Worm (Caenorhabditis elegans): Measurements from ENCODE around the gene clec-208.

The clec-208 gene

ce11 chrV:2097653-2098052, at the start of gene clec-208:
Gene clec-208, plus strand, starts transcription at chrV:2097953.
- TF ChIP-seq hmg-20 (GFP tag; IDR thresholded peaks at IDR 0.05) (no peak), B0035.1 (tag; optimal IDR thresholded peaks at IDR 0.05) (no peak), tlf-1 (GFP tag; optimal IDR thresholded peaks at IDR 0.05) (no peak), cebp-1 (GFP tag; IDR thresholded peaks at IDR 0.05) (no peak), cebp-1 (tag; optimal IDR thresholded peaks at IDR 0.05) (no peak), C06A6.2 (GFP tag; conservative IDR thresholded peaks at IDR 0.05) (no peak), lin-35 (GFP tag; optimal IDR thresholded peaks at IDR 0.05) (no peak), attf-5 (GFP tag; optimal IDR thresholded peaks at IDR 0.05) (no peak), K12H6.12 (tag; optimal IDR thresholded peaks at IDR 0.05) (no peak), ceh-79 (tag; optimal IDR thresholded peaks at IDR 0.05) (no peak), tbx-9 (tag; optimal IDR thresholded peaks at IDR 0.05; ENCODE audit: borderline replicate concordance) (no peak)

- no peak for TF ChIP-seq F57A8.1 (GFP tag; optimal IDR thresholded peaks at IDR 0.05)
- TF ChIP-seq nhr-80 (tag; optimal IDR thresholded peaks at IDR 0.05) = peak; percentile 31
- no peak for TF ChIP-seq snpc-1.3 (tag; optimal IDR thresholded peaks at IDR 0.05; ENCODE audit: insufficient read depth)
Measured at ce11 chrV:2050136-2050535, 47.6 kb upstream of the clec-208 start, which contains the start of gene comt-4. Gene comt-4, minus strand, starts transcription at chrV:2050185.

DNA sequence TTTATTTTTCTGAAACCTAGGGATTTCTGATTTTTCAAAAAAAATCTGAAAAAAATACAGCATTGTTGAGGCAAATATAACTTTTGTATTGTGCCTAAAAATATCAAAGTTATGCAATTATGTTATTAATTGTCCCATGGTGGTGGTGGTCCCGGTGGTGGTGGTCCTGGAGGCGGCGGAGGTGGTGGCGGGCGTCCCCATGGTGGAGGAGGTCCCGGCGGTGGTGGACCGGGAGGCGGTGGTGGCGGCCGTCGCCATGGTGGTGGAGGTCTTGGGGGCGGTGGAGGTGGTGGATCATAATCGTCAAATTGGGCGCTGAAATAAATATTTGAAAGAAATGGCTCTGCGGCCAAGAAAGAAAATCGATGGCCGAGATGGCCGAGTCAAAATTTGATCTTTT, 47.0 kb upstream of the clec-208 start:
- TF ChIP-seq nfyb-1 (GFP tag; IDR thresholded peaks at IDR 0.05) (no peak), ama-1 (optimal IDR thresholded peaks at IDR 0.05) (no peak), ama-1 (GFP tag; optimal IDR thresholded peaks at IDR 0.05) (no peak), lin-40 (tag; optimal IDR thresholded peaks at IDR 0.05) (no peak), egrh-3 (GFP tag; IDR thresholded peaks at IDR 0.05) (peak; percentile 97), mcd-1 (GFP tag; IDR thresholded peaks at IDR 0.05) (no peak; the same call in 1 of the 2 replicates), ztf-18 (tag; optimal IDR thresholded peaks at IDR 0.05) (no peak), rpc-1 (optimal IDR thresholded peaks at IDR 0.05) (no peak), rpc-1 (tag; optimal IDR thresholded peaks at IDR 0.05) (no peak), F57C9.4 (tag; optimal IDR thresholded peaks at IDR 0.05) (no peak), mel-28 (tag; optimal IDR thresholded peaks at IDR 0.05; ENCODE audit: borderline replicate concordance) (no peak), nhr-27 (tag; optimal IDR thresholded peaks at IDR 0.05) (no peak), lsl-1 (GFP tag; optimal IDR thresholded peaks at IDR 0.05) (no peak), nhr-80 (tag; optimal IDR thresholded peaks at IDR 0.05) (no peak), Y53F4B.3 (GFP tag; IDR thresholded peaks at IDR 0.05) (no peak), T26A5.8 (tag; optimal IDR thresholded peaks at IDR 0.05) (no peak), egl-18 (GFP tag; IDR thresholded peaks at IDR 0.05) (0 out of 2 replicates have a peak, but pooled peaks have one; percentile 28), madf-3 (GFP tag; IDR thresholded peaks at IDR 0.05) (0 out of 2 replicates have a peak, but pooled peaks have one; percentile 38), efl-1 (GFP tag; optimal IDR thresholded peaks at IDR 0.05) (no peak), attf-6 (GFP tag; IDR thresholded peaks at IDR 0.05) (no peak), sea-2 (GFP tag; IDR thresholded peaks at IDR 0.05) (no peak), hsf-1 (GFP tag; IDR thresholded peaks at IDR 0.05) (0 out of 2 replicates have a peak, but pooled peaks have one; percentile 8), F33H1.4 (GFP tag; IDR thresholded peaks at IDR 0.05) (no peak), nhr-120 (GFP tag; IDR thresholded peaks at IDR 0.05) (no peak), dox-1 (GFP tag; IDR thresholded peaks at IDR 0.05) (no peak), hrde-1 (tag; optimal IDR thresholded peaks at IDR 0.05; ENCODE audit: borderline replicate concordance) (no peak), nhr-179 (tag; optimal IDR thresholded peaks at IDR 0.05) (no peak), F55B11.4 (tag; optimal IDR thresholded peaks at IDR 0.05; ENCODE audit: borderline replicate concordance, insufficient read depth) (no peak), snpc-4 (GFP tag; optimal IDR thresholded peaks at IDR 0.05) (no peak), snpc-4 (tag; optimal IDR thresholded peaks at IDR 0.05) (no peak), snpc-1.3 (tag; optimal IDR thresholded peaks at IDR 0.05; ENCODE audit: insufficient read depth) (no peak), ceh-91 (GFP tag; IDR thresholded peaks at IDR 0.05) (no peak), C06A6.2 (GFP tag; conservative IDR thresholded peaks at IDR 0.05) (no peak), hmg-1.2 (GFP tag; IDR thresholded peaks at IDR 0.05) (no peak), nhr-90 (tag; optimal IDR thresholded peaks at IDR 0.05) (no peak), zfh-2 (GFP tag; conservative IDR thresholded peaks at IDR 0.05) (peak; percentile 93)

Measured in whole organism, young adult.